Worm (Caenorhabditis elegans) whole organism, L4/young adult: ENCODE data around the gene B0250.7.
A peak's percentile ranks its signal among the peaks of the same experiment; 100 is the strongest.

Source experiments
- W03F9.2 ChIP-seq: fragments of 150-350 bp; optimal IDR thresholded peaks from 2 replicates; lab custom pipeline; 2014; ENCODE audit warnings: missing biosample characterization, missing genetic modification characterization
- dao-5 ChIP-seq: sonication (generic microtip); optimal IDR thresholded peaks from 2 replicates; lab custom pipeline; 2016; ENCODE audit warnings: missing genotype, missing genetic modification characterization, moderate library complexity, missing compliant biosample characterization
- him-1 ChIP-seq: sonication (generic microtip); optimal IDR thresholded peaks from 2 replicates; lab custom pipeline; 2016; ENCODE audit warnings: missing genotype, missing genetic modification reagents, missing genetic modification characterization, missing compliant biosample characterization

The B0250.7 gene

DNA sequence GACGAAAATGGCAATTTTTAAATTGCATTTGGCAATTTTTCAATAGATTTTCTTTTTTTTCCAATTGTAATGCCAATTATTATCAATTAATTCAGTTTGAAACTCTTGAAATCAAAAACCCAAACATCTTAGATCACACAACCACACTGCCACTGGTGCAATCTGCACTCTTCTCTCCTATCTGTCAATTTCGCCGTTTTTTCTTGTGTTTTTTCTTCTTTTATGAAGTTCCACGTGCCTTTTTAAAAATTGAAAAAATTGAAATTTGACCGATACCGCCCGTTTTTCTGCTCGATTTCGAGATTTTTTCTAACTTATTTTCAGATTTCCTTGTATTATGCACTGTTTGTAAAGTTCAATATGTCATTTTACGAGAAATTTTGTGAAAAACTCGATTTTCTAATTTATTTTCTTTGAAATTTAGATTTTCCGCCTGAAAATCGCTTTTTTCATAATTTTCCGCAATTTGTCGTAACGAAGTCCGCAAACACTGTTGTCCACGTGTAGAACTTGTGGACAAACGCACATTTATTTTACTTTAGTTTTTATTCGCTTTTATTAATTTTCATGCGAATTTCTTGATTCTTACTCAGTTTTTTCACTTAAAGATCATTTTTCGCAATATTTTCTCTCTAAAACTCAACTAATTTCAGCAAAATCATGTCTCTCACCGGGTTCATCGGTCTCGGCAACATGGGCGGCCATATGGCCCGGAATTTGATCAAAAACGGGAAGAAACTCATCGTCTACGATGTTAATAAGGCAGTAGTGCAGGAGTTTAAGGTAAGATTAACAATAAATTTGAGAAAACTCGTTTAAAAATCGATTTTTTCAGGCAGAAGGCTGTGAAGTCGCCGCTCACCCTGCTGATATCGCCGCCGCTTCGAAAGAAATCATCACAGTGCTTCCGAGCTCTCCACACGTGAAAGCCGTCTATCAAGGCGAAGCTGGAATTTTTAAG lies 17.7 kb upstream of the B0250.7 start, which contains the start of gene B0250.5:
Gene B0250.5, plus strand, starts transcription at position 654 of the 961 bp plus-strand sequence.
- TF ChIP-seq dao-5 (tag; lab: Kevin White, UChicago), result no peak
- no peak for TF ChIP-seq W03F9.2
- no peak for TF ChIP-seq him-1 (tag; lab: Kevin White, UChicago)

DNA sequence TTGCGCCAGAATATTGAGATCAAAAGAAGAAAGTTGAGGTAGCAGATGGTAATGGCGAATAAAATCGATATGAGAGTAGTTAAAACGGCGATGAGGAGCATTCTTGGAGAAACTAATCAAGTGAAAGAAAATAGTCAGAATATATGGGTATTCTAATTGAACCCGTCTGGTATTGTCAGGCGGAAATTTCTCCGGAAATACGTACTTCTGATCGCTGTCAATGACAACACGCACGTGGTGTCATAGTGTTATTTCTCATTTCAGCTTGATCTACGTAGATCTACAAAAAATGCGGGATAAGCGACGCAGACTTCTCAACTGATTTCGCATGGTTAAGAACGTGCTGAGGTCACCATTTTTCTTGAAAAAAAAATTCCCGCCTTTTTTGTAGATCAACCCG lies 16.5 kb upstream of the B0250.7 start, which contains the start of gene srbc-79:
Gene srbc-79, minus strand, starts transcription at position 101 of the 400 bp plus-strand sequence.
- TF ChIP-seq dao-5 (tag; lab: Kevin White, UChicago) (no peak), W03F9.2 (no peak), him-1 (tag; lab: Kevin White, UChicago) (no peak)

DNA sequence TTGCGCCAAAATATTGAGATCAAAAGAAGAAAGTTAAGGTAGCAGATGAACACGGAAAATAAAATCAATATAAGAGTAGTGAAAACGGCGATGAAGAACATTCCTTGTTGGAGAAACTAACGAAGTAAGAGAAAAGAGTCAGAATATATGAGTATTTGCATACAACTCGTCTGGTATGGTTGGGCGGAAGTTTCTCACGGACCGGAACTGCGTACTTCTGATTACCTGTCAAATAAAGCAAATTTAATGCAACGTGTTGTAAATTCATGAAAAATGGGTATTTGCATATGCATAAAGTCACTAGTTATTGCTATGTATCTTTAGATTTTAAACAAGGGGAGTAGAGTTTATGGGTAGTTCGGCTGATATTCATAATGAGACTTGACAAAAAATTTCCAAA lies 13.2 kb upstream of the B0250.7 start, which contains the start of gene srbc-78:
Gene srbc-78, minus strand, starts transcription at position 101 of the 400 bp plus-strand sequence.
- TF ChIP-seq dao-5 (tag; lab: Kevin White, UChicago) (no peak), W03F9.2 (no peak), him-1 (tag; lab: Kevin White, UChicago) (no peak)

- TF ChIP-seq him-1 (tag; lab: Kevin White, UChicago) (no peak), dao-5 (tag; lab: Kevin White, UChicago) (no peak)
Measured at ce11 chrV:20486549-20486948, 10.7 kb upstream of the B0250.7 start.

ce11 chrV:20485285-20485684 lies 9.4 kb upstream of the B0250.7 start, which contains the start of gene dhcr-7:
Gene dhcr-7, minus strand, starts transcription at chrV:20485385.
- TF ChIP-seq him-1 (tag; lab: Kevin White, UChicago) (no peak), W03F9.2 (no peak), dao-5 (tag; lab: Kevin White, UChicago) (no peak)

DNA sequence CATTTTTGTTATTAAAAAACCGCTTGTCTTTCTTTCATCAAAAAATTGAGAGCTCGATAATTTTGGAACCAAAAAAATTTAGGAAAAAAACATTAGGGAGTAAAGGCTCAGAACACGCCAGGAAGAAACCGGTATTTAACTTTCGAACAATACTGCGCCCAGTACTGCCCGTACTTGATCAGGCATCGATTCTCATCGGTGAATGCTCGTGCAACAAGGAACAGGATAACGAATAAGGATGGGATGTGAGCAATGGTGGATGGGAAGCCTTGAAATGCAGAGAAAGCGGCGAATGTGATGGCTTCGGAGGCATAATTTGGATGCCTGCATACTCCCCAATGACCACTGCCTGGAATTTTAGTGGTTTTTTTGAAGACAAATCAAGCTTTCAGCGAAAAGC lies 4.9 kb upstream of the B0250.7 start:
- TF ChIP-seq dao-5 (tag; lab: Kevin White, UChicago) (no peak), him-1 (tag; lab: Kevin White, UChicago) (no peak), W03F9.2 (no peak)

DNA sequence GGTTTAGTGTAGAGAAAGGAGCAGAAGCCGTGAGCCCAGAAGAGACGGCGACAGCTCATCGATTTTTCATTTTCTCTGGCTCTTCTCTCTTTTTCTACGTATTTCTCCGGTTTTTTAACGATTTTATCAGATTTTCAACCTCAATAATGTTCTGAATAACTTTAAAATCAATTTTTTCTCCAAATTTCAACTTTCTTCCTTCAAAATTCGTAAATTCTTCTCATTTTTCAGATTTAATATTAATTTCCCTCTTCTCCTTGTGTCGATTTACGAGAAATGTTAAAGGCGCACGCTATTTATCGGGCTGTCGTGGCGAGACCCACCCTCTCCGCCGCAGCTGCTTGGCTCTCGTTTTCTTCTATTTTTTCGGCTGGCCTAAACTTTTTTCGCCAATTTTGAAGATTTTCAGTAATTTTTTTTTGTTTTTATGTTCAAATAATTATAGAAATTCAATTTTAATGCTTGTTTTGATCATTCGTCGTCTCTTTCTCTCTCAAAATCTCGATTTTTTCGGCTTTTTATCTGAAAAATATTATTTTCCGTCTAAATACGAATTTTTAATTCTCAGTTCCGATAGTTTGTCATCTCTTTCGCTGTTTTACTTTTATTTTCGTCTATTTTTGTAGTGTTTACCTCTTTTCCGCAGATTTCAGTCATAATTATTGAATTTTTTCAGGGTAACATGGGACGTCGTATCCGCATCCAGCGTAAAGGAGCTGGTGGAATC lies 3.3 kb upstream of the B0250.7 start, which contains the start of the genes calf-1 and rpl-2:
Gene calf-1, minus strand, starts transcription at position 77 of the 727 bp plus-strand sequence.
Gene rpl-2, plus strand, starts transcription at position 677 of the 727 bp plus-strand sequence.
- TF ChIP-seq W03F9.2 (peak; percentile 33), dao-5 (tag; lab: Kevin White, UChicago) (no peak)

ce11 chrV:20476981-20477380 lies 1.1 kb upstream of the B0250.7 start:
- TF ChIP-seq W03F9.2 (no peak), him-1 (tag; lab: Kevin White, UChicago) (no peak), dao-5 (tag; lab: Kevin White, UChicago) (no peak)

ce11 chrV:20476514-20476913 lies 653 bp upstream of the B0250.7 start:
- no peak for TF ChIP-seq W03F9.2
- TF ChIP-seq him-1 (tag; lab: Kevin White, UChicago), result no peak
- TF ChIP-seq dao-5 (tag; lab: Kevin White, UChicago), result no peak

DNA sequence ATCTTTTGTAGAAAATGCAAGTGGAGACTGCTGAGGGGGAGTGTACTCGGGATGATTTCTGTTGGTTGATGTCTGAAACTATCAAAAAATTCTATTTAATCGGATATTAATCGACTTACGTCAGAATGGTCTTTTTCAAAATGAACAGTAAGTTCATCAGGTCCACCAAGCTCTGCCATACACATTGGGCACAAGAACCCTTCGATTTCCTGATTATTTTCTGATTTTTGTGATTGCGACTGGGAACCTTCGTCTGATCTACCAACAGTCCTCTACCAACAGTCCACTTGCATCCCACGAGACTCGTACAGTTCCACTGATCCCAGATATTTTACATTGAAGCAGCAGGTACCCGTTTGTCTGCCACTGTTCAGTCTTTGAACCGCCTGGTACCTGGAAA lies 832 bp downstream of the B0250.7 start:
- TF ChIP-seq W03F9.2 (no peak), dao-5 (tag; lab: Kevin White, UChicago) (no peak), him-1 (tag; lab: Kevin White, UChicago) (no peak)

DNA sequence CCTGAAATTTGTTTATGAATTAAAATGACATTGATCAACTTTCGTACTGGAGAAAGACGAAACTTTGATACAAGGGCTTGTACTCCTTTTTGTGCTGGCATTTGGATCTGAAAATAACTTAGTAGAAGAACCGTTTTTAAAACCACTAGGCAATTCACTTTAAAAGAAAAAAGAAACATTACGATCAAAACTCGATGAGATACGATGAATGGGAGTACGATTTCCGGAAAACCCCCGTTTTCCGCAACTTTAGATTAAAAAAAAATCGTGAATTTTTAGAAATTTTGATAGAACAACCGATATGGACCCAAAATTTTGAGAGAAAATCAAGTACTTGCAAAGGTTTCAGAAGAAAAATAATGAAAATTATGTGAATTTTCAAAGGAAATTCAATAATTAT lies 5.5 kb downstream of the B0250.7 start, which contains the start of gene B0250.8:
Gene B0250.8, minus strand, starts transcription at position 101 of the 400 bp plus-strand sequence.
- TF ChIP-seq W03F9.2 (no peak), him-1 (tag; lab: Kevin White, UChicago) (no peak), dao-5 (tag; lab: Kevin White, UChicago) (no peak)

ce11 chrV:20464778-20465177 lies 11.1 kb downstream of the B0250.7 start:
- TF ChIP-seq W03F9.2, result no peak
- TF ChIP-seq him-1 (tag; lab: Kevin White, UChicago), result no peak
- TF ChIP-seq dao-5 (tag; lab: Kevin White, UChicago), result no peak

- TF ChIP-seq dao-5 (tag; lab: Kevin White, UChicago) (no peak), W03F9.2 (no peak), him-1 (tag; lab: Kevin White, UChicago) (no peak)
Measured at ce11 chrV:20460808-20461207, 15.1 kb downstream of the B0250.7 start, which contains the start of gene B0250.18. Gene B0250.18, minus strand, starts transcription at chrV:20460908.
